Worm (Caenorhabditis elegans) whole organism, young adult: ENCODE measurements around the gene R148.5.

Source experiments
- B0336.3 ChIP-seq: fragments of 200-800 bp; sonication (Bioruptor generic); IDR thresholded peaks from 2 replicates; pipeline ENCODE4 v1.3.6; 2022; ENCODE audit warnings: missing genetic modification characterization, missing compliant biosample characterization
- F10E7.11 ChIP-seq: sonication (generic microtip); optimal IDR thresholded peaks from 2 replicates; lab custom pipeline; 2017; ENCODE audit warnings: mild to moderate bottlenecking, missing genetic modification characterization, moderate library complexity, missing compliant biosample characterization
- F23B12.7 ChIP-seq: sonication (generic microtip); optimal IDR thresholded peaks from 2 replicates; lab custom pipeline; 2017; ENCODE audit warnings: missing genetic modification characterization, mild to moderate bottlenecking, missing compliant biosample characterization, antibody characterized with exemption, moderate library complexity; ENCODE audit not compliant: insufficient read depth
- F33H1.4 ChIP-seq: fragments of 200-800 bp; sonication (Bioruptor generic); IDR thresholded peaks from 2 replicates; pipeline ENCODE4 v1.3.6; 2022; ENCODE audit warnings: missing genetic modification reagents, missing genetic modification characterization, missing compliant biosample characterization
- F37B4.10 ChIP-seq: fragments of 200-800 bp; sonication (Bioruptor generic); IDR thresholded peaks from 2 replicates; pipeline ENCODE4 v1.3.6; 2022; ENCODE audit warnings: missing genetic modification characterization, missing compliant biosample characterization
- F49E8.2 ChIP-seq: sonication (generic microtip); optimal IDR thresholded peaks from 3 replicates; lab custom pipeline; 2017; ENCODE audit warnings: missing genetic modification characterization, mild to moderate bottlenecking, missing compliant biosample characterization, antibody characterized with exemption, moderate library complexity; ENCODE audit not compliant: insufficient read depth
- F55B11.4 ChIP-seq: sonication (generic microtip); optimal IDR thresholded peaks from 2 replicates; lab custom pipeline; 2016; ENCODE audit warnings: missing compliant biosample characterization, missing genetic modification characterization, borderline replicate concordance; ENCODE audit not compliant: insufficient read depth
- F57C9.4 ChIP-seq: sonication (generic microtip); optimal IDR thresholded peaks from 2 replicates; lab custom pipeline; 2017; ENCODE audit warnings: mild to moderate bottlenecking, missing genetic modification characterization, missing compliant biosample characterization
- T26A5.8 ChIP-seq: sonication (generic microtip); optimal IDR thresholded peaks from 2 replicates; lab custom pipeline; 2016; ENCODE audit warnings: missing genetic modification characterization, missing compliant biosample characterization
- Y53G8AR.9 ChIP-seq: fragments of 200-800 bp; sonication (Bioruptor generic); conservative IDR thresholded peaks from 2 replicates; pipeline ENCODE4 v1.3.6; 2022; ENCODE audit warnings: missing genetic modification reagents, missing genetic modification characterization, missing compliant biosample characterization
- Y67H2A.10 ChIP-seq: fragments of 200-800 bp; sonication (Bioruptor generic); conservative IDR thresholded peaks from 2 replicates; pipeline ENCODE4 v1.3.6; 2022; ENCODE audit warnings: missing genetic modification reagents, missing genetic modification characterization, missing compliant biosample characterization
- aptf-2 ChIP-seq: fragments of 200-800 bp; sonication (Bioruptor generic); conservative IDR thresholded peaks from 2 replicates; pipeline ENCODE4 v1.3.6; 2022; ENCODE audit warnings: missing genetic modification reagents, missing genetic modification characterization, missing compliant biosample characterization
- aptf-3 ChIP-seq: fragments of 200-800 bp; sonication (Bioruptor generic); IDR thresholded peaks from 2 replicates; pipeline ENCODE4 v1.3.6; 2022; ENCODE audit warnings: missing genetic modification characterization, missing compliant biosample characterization
- attf-6 ChIP-seq: fragments of 200-800 bp; sonication (Bioruptor generic); IDR thresholded peaks from 2 replicates; pipeline ENCODE4 v1.3.6; 2022; ENCODE audit warnings: missing genetic modification reagents, missing genetic modification characterization, missing compliant biosample characterization
- ceh-27 ChIP-seq: fragments of 200-800 bp; sonication (Bioruptor generic); optimal IDR thresholded peaks from 2 replicates; lab custom pipeline; 2018; ENCODE audit warnings: mild to moderate bottlenecking, missing genetic modification characterization, moderate library complexity, missing compliant biosample characterization
- ceh-58 ChIP-seq: fragments of 200-800 bp; sonication (Bioruptor generic); IDR thresholded peaks from 2 replicates; pipeline ENCODE4 v1.3.6; 2022; ENCODE audit warnings: missing genetic modification characterization, missing compliant biosample characterization
- ceh-79 ChIP-seq: sonication (generic microtip); optimal IDR thresholded peaks from 2 replicates; lab custom pipeline; 2017; ENCODE audit warnings: mild to moderate bottlenecking, missing genetic modification characterization, missing compliant biosample characterization
- dox-1 ChIP-seq: fragments of 200-800 bp; sonication (Bioruptor generic); IDR thresholded peaks from 2 replicates; pipeline ENCODE4 v1.3.6; 2022; ENCODE audit warnings: missing genetic modification reagents, missing genetic modification characterization, missing compliant biosample characterization
- dpl-1 ChIP-seq: fragments of 150-350 bp; optimal IDR thresholded peaks from 2 replicates; lab custom pipeline; 2014; ENCODE audit warnings: missing biosample characterization, missing genetic modification reagents, missing genetic modification characterization
- egl-18 ChIP-seq: fragments of 200-800 bp; sonication (Bioruptor generic); IDR thresholded peaks from 2 replicates; pipeline ENCODE4 v1.3.6; 2022; ENCODE audit warnings: missing genetic modification reagents, missing genetic modification characterization, missing compliant biosample characterization
- egl-44 ChIP-seq: fragments of 200-800 bp; sonication (Bioruptor generic); IDR thresholded peaks from 2 replicates; pipeline ENCODE4 v1.3.6; 2022; ENCODE audit warnings: missing genetic modification reagents, missing genetic modification characterization, missing compliant biosample characterization
- ets-4 ChIP-seq: fragments of 200-800 bp; sonication (Bioruptor generic); optimal IDR thresholded peaks from 2 replicates; lab custom pipeline; 2018; ENCODE audit warnings: mild to moderate bottlenecking, missing genetic modification characterization, missing compliant biosample characterization
- him-1 ChIP-seq: sonication (generic microtip); optimal IDR thresholded peaks from 2 replicates; lab custom pipeline; 2016; ENCODE audit warnings: missing genotype, missing genetic modification reagents, missing genetic modification characterization, missing compliant biosample characterization
- hmg-1.2 ChIP-seq: fragments of 200-800 bp; sonication (Bioruptor generic); IDR thresholded peaks from 2 replicates; pipeline ENCODE4 v1.3.6; 2022; ENCODE audit warnings: missing genetic modification reagents, missing genetic modification characterization, missing compliant biosample characterization
- let-526 ChIP-seq: fragments of 200-800 bp; sonication (Bioruptor generic); IDR thresholded peaks from 2 replicates; pipeline ENCODE4 v1.3.6; 2022; ENCODE audit warnings: missing genetic modification reagents, missing genetic modification characterization, missing compliant biosample characterization
- let-607 ChIP-seq, 2 experiments: fragments of 200-800 bp in 1 of 2; sonication (Bioruptor generic) in 1 of 2; sonication (generic microtip) in 1 of 2; optimal IDR thresholded peaks; 2 replicates each; lab custom pipeline; 2016 to 2018; ENCODE audit warnings: mild to moderate bottlenecking in 2 of 2, missing compliant biosample characterization in 2 of 2, missing genetic modification characterization in 2 of 2, moderate library complexity in 2 of 2, missing genotype in 1 of 2
- lin-35 ChIP-seq, 3 experiments: fragments of 150-350 bp in 2 of 3; sonication (generic microtip) in 1 of 3; optimal IDR thresholded peaks; 2 replicates each; lab custom pipeline; 2014 to 2018; ENCODE audit warnings: missing biosample characterization in 3 of 3, missing genetic modification characterization in 3 of 3, missing genetic modification reagents in 3 of 3
- lin-40 ChIP-seq: sonication (generic microtip); optimal IDR thresholded peaks from 2 replicates; lab custom pipeline; 2016; ENCODE audit warnings: missing genetic modification characterization, mild to moderate bottlenecking, missing compliant biosample characterization, missing genotype, missing genetic modification reagents
- lsl-1 ChIP-seq: fragments of 200-800 bp; sonication (Bioruptor generic); optimal IDR thresholded peaks from 2 replicates; lab custom pipeline; 2018; ENCODE audit warnings: mild to moderate bottlenecking, missing genetic modification characterization, moderate library complexity, missing compliant biosample characterization
- madf-10 ChIP-seq: sonication (generic microtip); optimal IDR thresholded peaks from 2 replicates; lab custom pipeline; 2016; ENCODE audit warnings: mild to moderate bottlenecking, missing genetic modification characterization, missing compliant biosample characterization
- mcd-1 ChIP-seq: fragments of 200-800 bp; sonication (Bioruptor generic); IDR thresholded peaks from 2 replicates; pipeline ENCODE4 v1.3.6; 2022; ENCODE audit warnings: missing genetic modification reagents, missing genetic modification characterization, missing compliant biosample characterization
- nfya-1 ChIP-seq: sonication (generic microtip); optimal IDR thresholded peaks from 2 replicates; lab custom pipeline; 2017; ENCODE audit warnings: antibody characterized with exemption, missing compliant biosample characterization, missing genetic modification characterization, borderline replicate concordance; ENCODE audit not compliant: insufficient read depth
- nfyb-1 ChIP-seq: fragments of 200-800 bp; sonication (Bioruptor generic); IDR thresholded peaks from 2 replicates; pipeline ENCODE4 v1.3.6; 2022; ENCODE audit warnings: missing genetic modification reagents, missing genetic modification characterization, missing compliant biosample characterization
- nhr-27 ChIP-seq: fragments of 200-800 bp; sonication (Bioruptor generic); optimal IDR thresholded peaks from 2 replicates; lab custom pipeline; 2018; ENCODE audit warnings: mild to moderate bottlenecking, missing genetic modification characterization, moderate library complexity, missing compliant biosample characterization
- pbrm-1 ChIP-seq: fragments of 200-800 bp; sonication (Bioruptor generic); IDR thresholded peaks from 2 replicates; pipeline ENCODE4 v1.3.6; 2022; ENCODE audit warnings: missing genetic modification reagents, missing genetic modification characterization, missing compliant biosample characterization
- rcor-1 ChIP-seq: fragments of 200-800 bp; sonication (Bioruptor generic); IDR thresholded peaks from 2 replicates; pipeline ENCODE4 v1.3.6; 2022; ENCODE audit warnings: missing genetic modification reagents, missing genetic modification characterization, missing compliant biosample characterization
- repo-1 ChIP-seq: sonication (generic microtip); optimal IDR thresholded peaks from 2 replicates; lab custom pipeline; 2017; ENCODE audit warnings: mild to moderate bottlenecking, missing genetic modification characterization, missing compliant biosample characterization
- rpc-1 ChIP-seq, 2 experiments: fragments of 150-350 bp in 1 of 2; sonication (generic microtip) in 1 of 2; optimal IDR thresholded peaks; 2 replicates each; lab custom pipeline; 2014 to 2018; ENCODE audit warnings: missing biosample characterization in 1 of 2, missing genetic modification characterization in 1 of 2, missing genetic modification reagents in 1 of 2, missing genotype in 1 of 2
- snpc-1.3 ChIP-seq: sonication (generic microtip); optimal IDR thresholded peaks from 2 replicates; lab custom pipeline; 2017; ENCODE audit warnings: missing genetic modification characterization, mild to moderate bottlenecking, missing compliant biosample characterization, antibody characterized with exemption, moderate library complexity, missing genotype, missing genetic modification reagents; ENCODE audit not compliant: insufficient read depth
- snpc-3.4 ChIP-seq: sonication (generic microtip); optimal IDR thresholded peaks from 2 replicates; lab custom pipeline; 2017; ENCODE audit warnings: missing genetic modification characterization, mild to moderate bottlenecking, missing compliant biosample characterization, antibody characterized with exemption, moderate library complexity, missing genotype, missing genetic modification reagents
- sptf-2 ChIP-seq: fragments of 200-800 bp; sonication (Bioruptor generic); optimal IDR thresholded peaks from 2 replicates; lab custom pipeline; 2018; ENCODE audit warnings: mild to moderate bottlenecking, missing genetic modification characterization, missing compliant biosample characterization
- tbx-9 ChIP-seq: sonication (generic microtip); optimal IDR thresholded peaks from 2 replicates; lab custom pipeline; 2016; ENCODE audit warnings: borderline replicate concordance, missing genetic modification characterization, inconsistent platforms, missing compliant biosample characterization
- tlf-1 ChIP-seq: fragments of 200-800 bp; sonication (Bioruptor generic); optimal IDR thresholded peaks from 2 replicates; lab custom pipeline; 2018; ENCODE audit warnings: mild to moderate bottlenecking, missing genetic modification characterization, missing compliant biosample characterization
- unc-130 ChIP-seq: sonication (generic microtip); optimal IDR thresholded peaks from 2 replicates; lab custom pipeline; 2016; ENCODE audit warnings: missing genetic modification reagents, missing genetic modification characterization, missing compliant biosample characterization
- xnd-1 ChIP-seq: sonication (generic microtip); optimal IDR thresholded peaks from 2 replicates; lab custom pipeline; 2016; ENCODE audit warnings: missing genotype, missing genetic modification reagents, missing genetic modification characterization, missing compliant biosample characterization
- zfh-2 ChIP-seq: fragments of 200-800 bp; sonication (Bioruptor generic); conservative IDR thresholded peaks from 2 replicates; pipeline ENCODE4 v1.3.6; 2022; ENCODE audit warnings: missing genetic modification reagents, missing genetic modification characterization, missing compliant biosample characterization
- ztf-26 ChIP-seq: sonication (generic microtip); optimal IDR thresholded peaks from 2 replicates; lab custom pipeline; 2017; ENCODE audit warnings: missing genetic modification characterization, missing compliant biosample characterization
- ztf-28 ChIP-seq: fragments of 200-800 bp; sonication (Bioruptor generic); IDR thresholded peaks from 2 replicates; pipeline ENCODE4 v1.3.6; 2022; ENCODE audit warnings: missing genetic modification reagents, missing genetic modification characterization, missing compliant biosample characterization

Gene R148.5

ce11 chrIII:3174985-3175384 is 9.5 kb downstream of the R148.5 start, which contains the start of gene R148.3 (continued):
- no peak for TF ChIP-seq tlf-1 (GFP tag; lab: Kevin White, UChicago)
- no peak for TF ChIP-seq B0336.3
- peak; percentile 48 for TF ChIP-seq snpc-3.4 (tag; lab: Kevin White, UChicago)
- 0 out of 2 replicates have a peak, but pooled peaks have one; percentile 15 for TF ChIP-seq rcor-1 (GFP tag; lab: Robert Waterston, UW)
- no peak for TF ChIP-seq madf-10 (tag; lab: Kevin White, UChicago)
- TF ChIP-seq F10E7.11 (tag; lab: Kevin White, UChicago) = no peak
- TF ChIP-seq let-526 = no peak
- TF ChIP-seq xnd-1 = peak; percentile 45
- TF ChIP-seq ceh-27 (GFP tag; lab: Kevin White, UChicago) = no peak
- TF ChIP-seq sptf-2 (GFP tag; lab: Kevin White, UChicago) = no peak
- peak; percentile 92 to 96 for TF ChIP-seq let-607 (tag; optimal IDR thresholded peaks at IDR 0.05; lab: Kevin White, UChicago)
- no peak for TF ChIP-seq F57C9.4 (tag; lab: Kevin White, UChicago)
- TF ChIP-seq pbrm-1 (GFP tag; lab: Robert Waterston, UW) = peak; percentile 44; the same call in 1 of the 2 replicates
- no peak for TF ChIP-seq F37B4.10 (GFP tag; lab: Robert Waterston, UW)
- peak; percentile 18 for TF ChIP-seq lin-40 (tag; lab: Kevin White, UChicago)
- TF ChIP-seq mcd-1 (GFP tag; lab: Robert Waterston, UW) = peak; percentile 58
- TF ChIP-seq nhr-27 (tag; lab: Kevin White, UChicago) = no peak
- TF ChIP-seq dox-1 = peak; percentile 28; the same call in 1 of the 2 replicates
- TF ChIP-seq Y53G8AR.9 (GFP tag; lab: Robert Waterston, UW) = no peak
- no peak for TF ChIP-seq egl-18 (GFP tag; lab: Robert Waterston, UW)
- no peak; the same call in 1 of the 2 replicates for TF ChIP-seq Y67H2A.10
- peak; percentile 27 for TF ChIP-seq rpc-1 (optimal IDR thresholded peaks at IDR 0.05; lab: Kevin White, UChicago)
- TF ChIP-seq rpc-1 (tag; optimal IDR thresholded peaks at IDR 0.05; lab: Kevin White, UChicago) = no peak
- peak; percentile 7 for TF ChIP-seq unc-130 (GFP tag; lab: Kevin White, UChicago)
- peak; percentile 49 for TF ChIP-seq F33H1.4 (GFP tag; lab: Robert Waterston, UW)
- no peak for TF ChIP-seq T26A5.8 (tag; lab: Kevin White, UChicago)
- TF ChIP-seq ets-4 (GFP tag; lab: Kevin White, UChicago) = no peak
- TF ChIP-seq dpl-1 (GFP tag; lab: Kevin White, UChicago) = no peak
- peak in 1 of 3 experiments; percentile 28 for TF ChIP-seq lin-35 (GFP tag; optimal IDR thresholded peaks at IDR 0.05; lab: Kevin White, UChicago)
- no peak for TF ChIP-seq nfya-1 (tag; lab: Kevin White, UChicago)
- TF ChIP-seq F23B12.7 (tag; lab: Kevin White, UChicago) = no peak
- 0 out of 2 replicates have a peak, but pooled peaks have one; percentile 30 for TF ChIP-seq nfyb-1 (GFP tag; lab: Robert Waterston, UW)
- no peak for TF ChIP-seq ceh-79
- peak; percentile 32 for TF ChIP-seq lsl-1 (GFP tag; lab: Kevin White, UChicago)
- TF ChIP-seq attf-6 (GFP tag; lab: Robert Waterston, UW) = no peak
- no peak for TF ChIP-seq tbx-9
- TF ChIP-seq hmg-1.2 (GFP tag; lab: Robert Waterston, UW) = peak; percentile 31; the same call in 1 of the 2 replicates
- no peak for TF ChIP-seq F55B11.4

ce11 chrIII:3176775-3177174 is 11.3 kb downstream of the R148.5 start:
- TF ChIP-seq repo-1 (tag; lab: Kevin White, UChicago) (no peak), snpc-1.3 (tag; lab: Kevin White, UChicago) (no peak), ztf-26 (tag; lab: Kevin White, UChicago) (no peak), nfya-1 (tag; lab: Kevin White, UChicago) (no peak), let-607 (tag; optimal IDR thresholded peaks at IDR 0.05; lab: Kevin White, UChicago) (no peak), F57C9.4 (tag; lab: Kevin White, UChicago) (no peak), xnd-1 (no peak), aptf-3 (GFP tag; lab: Robert Waterston, UW) (no peak), ztf-28 (no peak), F49E8.2 (tag; lab: Kevin White, UChicago) (no peak), aptf-2 (GFP tag; lab: Robert Waterston, UW) (no peak), zfh-2 (GFP tag; lab: Robert Waterston, UW) (peak; percentile 69), egl-44 (GFP tag; lab: Robert Waterston, UW) (no peak), ceh-58 (GFP tag; lab: Robert Waterston, UW) (no peak), him-1 (tag; lab: Kevin White, UChicago) (no peak)
